Worm (Caenorhabditis elegans) whole organism, L4 larva: ENCODE results near the gene Y51H4A.938.

ENCODE experiments used
- D1046.2 ChIP-seq: fragments of 200-800 bp; sonication (Bioruptor generic); IDR thresholded peaks from 2 replicates; pipeline ENCODE4 v1.3.6; 2022; ENCODE audit warnings: missing genetic modification characterization, missing compliant biosample characterization
- F49E8.2 ChIP-seq: sonication (generic microtip); optimal IDR thresholded peaks from 2 replicates; lab custom pipeline; 2016; ENCODE audit warnings: missing compliant biosample characterization, mild to moderate bottlenecking, missing genetic modification characterization, borderline replicate concordance
- T26A8.4 ChIP-seq: fragments of 200-800 bp; sonication (Bioruptor generic); IDR thresholded peaks from 2 replicates; pipeline ENCODE4 v1.3.6; 2022; ENCODE audit warnings: missing genetic modification characterization, missing compliant biosample characterization
- Y105C5A.15 ChIP-seq: fragments of 200-800 bp; sonication (Bioruptor generic); IDR thresholded peaks from 2 replicates; pipeline ENCODE4 v1.3.6; 2022; ENCODE audit warnings: missing genetic modification characterization, missing compliant biosample characterization
- Y48G9A.11 ChIP-seq: fragments of 200-800 bp; sonication (Bioruptor generic); IDR thresholded peaks from 2 replicates; pipeline ENCODE4 v1.3.6; 2022; ENCODE audit warnings: missing genetic modification reagents, missing genetic modification characterization, missing compliant biosample characterization
- Y5F2A.4 ChIP-seq: fragments of 200-800 bp; sonication (Bioruptor generic); optimal IDR thresholded peaks from 2 replicates; lab custom pipeline; 2018; ENCODE audit warnings: mild to moderate bottlenecking, missing genetic modification characterization, missing compliant biosample characterization
- ZK337.2 ChIP-seq: fragments of 200-800 bp; sonication (Bioruptor generic); IDR thresholded peaks from 2 replicates; pipeline ENCODE4 v1.3.6; 2022; ENCODE audit warnings: missing genetic modification reagents, missing genetic modification characterization, missing compliant biosample characterization
- ZK546.5 ChIP-seq, 2 experiments: sonication (generic microtip); optimal IDR thresholded peaks; 2 replicates each; lab custom pipeline; 2017; ENCODE audit warnings: missing biosample characterization in 2 of 2, missing genetic modification characterization in 2 of 2
- aly-2 ChIP-seq: sonication (generic microtip); optimal IDR thresholded peaks from 2 replicates; lab custom pipeline; 2018; ENCODE audit warnings: missing biosample characterization, missing genetic modification characterization
- ama-1 ChIP-seq: fragments of 150-350 bp; optimal IDR thresholded peaks from 2 replicates; lab custom pipeline; 2014; ENCODE audit warnings: inconsistent platforms, mixed read lengths
- arid-1 ChIP-seq: fragments of 200-800 bp; sonication (Bioruptor generic); conservative IDR thresholded peaks from 2 replicates; pipeline ENCODE4 v1.3.6; 2022; ENCODE audit warnings: missing genetic modification reagents, missing genetic modification characterization, missing compliant biosample characterization
- attf-4 ChIP-seq: sonication (generic microtip); optimal IDR thresholded peaks from 3 replicates; lab custom pipeline; 2017; ENCODE audit warnings: missing biosample characterization, missing genetic modification characterization
- ceh-20 ChIP-seq: fragments of 200-800 bp; sonication (Bioruptor generic); IDR thresholded peaks from 2 replicates; pipeline ENCODE4 v1.3.6; 2022; ENCODE audit warnings: missing genetic modification reagents, missing genetic modification characterization, missing compliant biosample characterization
- ceh-32 ChIP-seq: sonication (generic microtip); optimal IDR thresholded peaks from 2 replicates; lab custom pipeline; 2016; ENCODE audit warnings: mild to moderate bottlenecking, missing genetic modification characterization, missing compliant biosample characterization; ENCODE audit not compliant: poor library complexity
- cey-2 ChIP-seq: sonication (generic microtip); optimal IDR thresholded peaks from 3 replicates; lab custom pipeline; 2017; ENCODE audit warnings: missing genetic modification characterization, mild to moderate bottlenecking, missing compliant biosample characterization, antibody characterized with exemption, borderline replicate concordance; ENCODE audit not compliant: insufficient read depth
- ctbp-1 ChIP-seq: fragments of 200-800 bp; sonication (Bioruptor generic); IDR thresholded peaks from 2 replicates; pipeline ENCODE4 v1.3.6; 2022; ENCODE audit warnings: missing genetic modification reagents, missing genetic modification characterization, missing compliant biosample characterization
- daf-16 ChIP-seq, 3 experiments: sonication (generic microtip); optimal IDR thresholded peaks; 2 replicates each; lab custom pipeline; 2016 to 2017; ENCODE audit warnings: missing genetic modification characterization in 3 of 3, missing genetic modification reagents in 3 of 3, mild to moderate bottlenecking in 2 of 3, missing compliant biosample characterization in 2 of 3, missing biosample characterization in 1 of 3, moderate library complexity in 1 of 3
- dmd-8 ChIP-seq: fragments of 200-800 bp; sonication (Bioruptor generic); IDR thresholded peaks from 2 replicates; pipeline ENCODE4 v1.3.6; 2022; ENCODE audit warnings: missing genetic modification characterization, missing compliant biosample characterization
- fos-1 ChIP-seq: fragments of 150-350 bp; optimal IDR thresholded peaks from 2 replicates; lab custom pipeline; 2014; ENCODE audit warnings: missing biosample characterization, missing genetic modification characterization
- hlh-11 ChIP-seq: fragments of 200-800 bp; sonication (Bioruptor generic); optimal IDR thresholded peaks from 2 replicates; lab custom pipeline; 2018; ENCODE audit warnings: mild to moderate bottlenecking, missing genetic modification characterization, missing compliant biosample characterization
- hlh-30 ChIP-seq: sonication (generic microtip); optimal IDR thresholded peaks from 2 replicates; lab custom pipeline; 2017; ENCODE audit warnings: antibody characterized with exemption, mild to moderate bottlenecking, missing genetic modification characterization, missing compliant biosample characterization; ENCODE audit not compliant: insufficient read depth
- hmg-1.1 ChIP-seq: fragments of 200-800 bp; sonication (Bioruptor generic); IDR thresholded peaks from 2 replicates; pipeline ENCODE4 v1.3.6; 2022; ENCODE audit warnings: missing genetic modification reagents, missing genetic modification characterization, missing compliant biosample characterization
- jun-1 ChIP-seq: fragments of 150-350 bp; optimal IDR thresholded peaks from 2 replicates; lab custom pipeline; 2014; ENCODE audit warnings: missing biosample characterization, missing genetic modification reagents, missing genetic modification characterization
- lim-7 ChIP-seq: fragments of 200-800 bp; sonication (Bioruptor generic); IDR thresholded peaks from 2 replicates; pipeline ENCODE4 v1.3.6; 2022; ENCODE audit warnings: missing genetic modification characterization, missing compliant biosample characterization
- lin-1 ChIP-seq: fragments of 200-800 bp; sonication (Bioruptor generic); IDR thresholded peaks from 2 replicates; pipeline ENCODE4 v1.3.6; 2022; ENCODE audit warnings: missing genetic modification reagents, missing genetic modification characterization, missing compliant biosample characterization
- lin-13 ChIP-seq: fragments of 150-350 bp; optimal IDR thresholded peaks from 2 replicates; lab custom pipeline; 2014; ENCODE audit warnings: missing biosample characterization, missing genetic modification reagents, missing genetic modification characterization
- lin-38 ChIP-seq: fragments of 200-800 bp; sonication (Bioruptor generic); IDR thresholded peaks from 2 replicates; pipeline ENCODE4 v1.3.6; 2022; ENCODE audit warnings: missing genetic modification reagents, missing genetic modification characterization, missing compliant biosample characterization
- lsy-2 ChIP-seq, 2 experiments: fragments of 150-350 bp in 1 of 2; sonication (generic microtip) in 1 of 2; optimal IDR thresholded peaks; 2 replicates each; lab custom pipeline; 2014 to 2017; ENCODE audit warnings: missing biosample characterization in 2 of 2, missing genetic modification characterization in 2 of 2
- mep-1 ChIP-seq: fragments of 150-350 bp; sonication (generic microtip); optimal IDR thresholded peaks from 3 replicates; lab custom pipeline; 2014; ENCODE audit warnings: missing biosample characterization, missing genetic modification characterization
- mes-2 ChIP-seq: sonication (generic microtip); optimal IDR thresholded peaks from 2 replicates; lab custom pipeline; 2016; ENCODE audit warnings: missing genotype, mild to moderate bottlenecking, missing genetic modification characterization, missing compliant biosample characterization; ENCODE audit not compliant: poor library complexity, severe bottlenecking
- mxl-2 ChIP-seq: fragments of 200-800 bp; sonication (Bioruptor generic); conservative IDR thresholded peaks from 2 replicates; pipeline ENCODE4 v1.3.6; 2022; ENCODE audit warnings: missing genetic modification reagents, missing genetic modification characterization, missing compliant biosample characterization
- mxl-3 ChIP-seq: fragments of 200-800 bp; sonication (Bioruptor generic); optimal IDR thresholded peaks from 2 replicates; lab custom pipeline; 2018; ENCODE audit warnings: mild to moderate bottlenecking, missing genetic modification characterization, missing compliant biosample characterization
- nhr-10 ChIP-seq: fragments of 150-350 bp; optimal IDR thresholded peaks from 2 replicates; lab custom pipeline; 2014; ENCODE audit warnings: missing biosample characterization, missing genetic modification characterization
- nhr-28 ChIP-seq: fragments of 150-350 bp; optimal IDR thresholded peaks from 2 replicates; lab custom pipeline; 2014; ENCODE audit warnings: missing biosample characterization, missing genetic modification characterization
- nhr-41 ChIP-seq: fragments of 200-800 bp; sonication (Bioruptor generic); IDR thresholded peaks from 2 replicates; pipeline ENCODE4 v1.3.6; 2022; ENCODE audit warnings: missing genetic modification reagents, missing genetic modification characterization, missing compliant biosample characterization
- nhr-42 ChIP-seq: fragments of 200-800 bp; sonication (Bioruptor generic); IDR thresholded peaks from 2 replicates; pipeline ENCODE4 v1.3.6; 2022; ENCODE audit warnings: missing genetic modification characterization, missing compliant biosample characterization
- nhr-76 ChIP-seq: fragments of 150-350 bp; optimal IDR thresholded peaks from 2 replicates; lab custom pipeline; 2014; ENCODE audit warnings: missing biosample characterization, missing genetic modification characterization
- nhr-77 ChIP-seq: fragments of 150-350 bp; optimal IDR thresholded peaks from 2 replicates; lab custom pipeline; 2014; ENCODE audit warnings: missing biosample characterization, missing genetic modification characterization
- sdz-12 ChIP-seq: fragments of 200-800 bp; sonication (Bioruptor generic); optimal IDR thresholded peaks from 2 replicates; lab custom pipeline; 2018; ENCODE audit warnings: mild to moderate bottlenecking, missing genetic modification characterization, missing compliant biosample characterization
- set-16 ChIP-seq: fragments of 200-800 bp; sonication (Bioruptor generic); IDR thresholded peaks from 2 replicates; pipeline ENCODE4 v1.3.6; 2022; ENCODE audit warnings: missing genetic modification reagents, missing genetic modification characterization, missing compliant biosample characterization
- tag-97 ChIP-seq: fragments of 200-800 bp; sonication (Bioruptor generic); IDR thresholded peaks from 2 replicates; pipeline ENCODE4 v1.3.6; 2022; ENCODE audit warnings: missing genetic modification characterization, missing compliant biosample characterization
- unc-62 ChIP-seq, 3 experiments: fragments of 150-350 bp in 1 of 3; sonication (generic microtip); optimal IDR thresholded peaks in 2 of 3; peaks in 1 of 3; 1 replicate in 1 of 3; 2 replicates in 2 of 3; lab custom pipeline; 2014 to 2017; ENCODE audit warnings: missing biosample characterization in 3 of 3, missing genetic modification characterization in 3 of 3, missing genetic modification reagents in 3 of 3, missing genotype in 1 of 3
- zag-1 ChIP-seq: fragments of 150-350 bp; optimal IDR thresholded peaks from 2 replicates; lab custom pipeline; 2014; ENCODE audit warnings: missing biosample characterization, missing genetic modification characterization
- zip-2 ChIP-seq: fragments of 150-350 bp; optimal IDR thresholded peaks from 2 replicates; lab custom pipeline; 2014; ENCODE audit warnings: missing biosample characterization, missing genetic modification characterization

The Y51H4A.938 gene

ce11 chrIV:16483273-16484204 lies 2.6 kb downstream of the Y51H4A.938 start (continued):
- no peak for TF ChIP-seq lin-1 (GFP tag; lab: Robert Waterston, UW)
- no peak for TF ChIP-seq hlh-11
- TF ChIP-seq ctbp-1: 0 out of 2 replicates have a peak, but pooled peaks have one; percentile 15
- no peak for TF ChIP-seq T26A8.4 (GFP tag; lab: Robert Waterston, UW)
- no peak for TF ChIP-seq dmd-8
- no peak for TF ChIP-seq F49E8.2
- no peak for TF ChIP-seq ZK546.5 (tag; optimal IDR thresholded peaks at IDR 0.05; lab: Kevin White, UChicago)
- no peak for TF ChIP-seq mep-1
- TF ChIP-seq tag-97 (GFP tag; lab: Robert Waterston, UW): no peak
- no peak for TF ChIP-seq hlh-30 (tag; lab: Kevin White, UChicago)
- no peak for TF ChIP-seq arid-1 (GFP tag; lab: Robert Waterston, UW)
- no peak for TF ChIP-seq lsy-2 (tag; optimal IDR thresholded peaks at IDR 0.05; lab: Kevin White, UChicago)

- no peak for TF ChIP-seq D1046.2
- no peak for TF ChIP-seq sdz-12 (GFP tag; lab: Kevin White, UChicago)
- TF ChIP-seq hmg-1.1: 0 out of 2 replicates have a peak, but pooled peaks have one; percentile 9
- TF ChIP-seq ceh-32 (tag; lab: Kevin White, UChicago): no peak
These were observed 7.9 kb downstream of the Y51H4A.938 start, which contains the start of gene rho-1 for ce11 chrIV:16488921-16489320. Gene rho-1 (minus strand): TSS chrIV:16489021.

- TF ChIP-seq attf-4 (tag; lab: Kevin White, UChicago) (no peak), ama-1 (lab: Kevin White, UChicago) (peak; percentile 57), hmg-1.1 (peak; percentile 29; the same call in 1 of the 2 replicates), mep-1 (peak; percentile 86), daf-16 (GFP tag; optimal IDR thresholded peaks at IDR 0.05; lab: Kevin White, UChicago) (no peak), daf-16 (tag; optimal IDR thresholded peaks at IDR 0.05; lab: Kevin White, UChicago) (peak; percentile 18), nhr-28 (tag; lab: Kevin White, UChicago) (peak; percentile 77), mes-2 (tag; lab: Kevin White, UChicago) (peak; percentile 68), zip-2 (tag; lab: Kevin White, UChicago) (no peak), fos-1 (tag; lab: Kevin White, UChicago) (peak; percentile 40), Y105C5A.15 (GFP tag; lab: Robert Waterston, UW) (no peak), ceh-20 (GFP tag; lab: Robert Waterston, UW) (no peak), aly-2 (no peak), F49E8.2 (no peak), nhr-10 (tag; lab: Kevin White, UChicago) (peak; percentile 25), lin-38 (GFP tag; lab: Robert Waterston, UW) (peak; percentile 28; the same call in 1 of the 2 replicates), mxl-3 (GFP tag; lab: Kevin White, UChicago) (peak; percentile 54), mxl-2 (GFP tag; lab: Robert Waterston, UW) (no peak), jun-1 (tag; lab: Kevin White, UChicago) (peak; percentile 76), Y5F2A.4 (GFP tag; lab: Kevin White, UChicago) (no peak), T26A8.4 (GFP tag; lab: Robert Waterston, UW) (0 out of 2 replicates have a peak, but pooled peaks have one; percentile 38), nhr-77 (tag; lab: Kevin White, UChicago) (no peak), zag-1 (tag; lab: Kevin White, UChicago) (no peak), unc-62 (GFP tag; optimal IDR thresholded peaks at IDR 0.05 in 1 of 2; lab: Kevin White, UChicago) (peak in 1 of 2 experiments; percentile 99), unc-62 (tag; optimal IDR thresholded peaks at IDR 0.05; lab: Kevin White, UChicago) (no peak), Y48G9A.11 (GFP tag; lab: Robert Waterston, UW) (no peak), nhr-42 (GFP tag; lab: Robert Waterston, UW) (no peak), lim-7 (no peak), nhr-76 (tag; lab: Kevin White, UChicago) (no peak), nhr-41 (GFP tag; lab: Robert Waterston, UW) (no peak), cey-2 (tag; lab: Kevin White, UChicago) (peak; percentile 2), ZK337.2 (no peak), set-16 (GFP tag; lab: Robert Waterston, UW) (0 out of 2 replicates have a peak, but pooled peaks have one; percentile 6), lin-13 (GFP tag; lab: Kevin White, UChicago) (peak; percentile 79)
These were observed 9.0 kb downstream of the Y51H4A.938 start for ce11 chrIV:16489958-16490357.
